Worm (Caenorhabditis elegans): ENCODE data around the gene ocr-1.

Gene ocr-1

DNA sequence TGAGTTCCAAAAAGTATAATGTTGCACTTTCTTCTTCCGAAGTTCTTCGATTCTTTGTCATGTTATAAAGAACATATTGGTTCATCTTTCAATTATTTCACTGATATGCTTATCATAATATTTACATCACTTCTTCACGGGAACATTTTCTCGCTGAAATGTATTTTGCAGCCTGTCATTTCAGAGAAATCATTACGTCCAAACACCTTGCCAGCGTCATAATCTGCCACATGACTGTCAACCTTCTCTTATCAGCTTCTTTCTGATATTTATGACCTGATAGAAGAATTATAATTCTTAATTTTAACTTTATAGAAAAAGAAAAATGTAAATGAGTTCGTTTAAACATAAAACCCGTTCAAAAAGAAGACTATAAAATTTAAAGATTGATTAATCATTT lies 37.9 kb downstream of the ocr-1 start:
- TF ChIP-seq hmg-1.1 (GFP tag; IDR thresholded peaks at IDR 0.05) (no peak), pqm-1 (tag; optimal IDR thresholded peaks at IDR 0.05) (peak; percentile 67), dve-1 (tag; optimal IDR thresholded peaks at IDR 0.05; ENCODE audit: insufficient read depth) (peak; percentile 96), F37D6.2 (tag; optimal IDR thresholded peaks at IDR 0.05) (no peak), lim-7 (GFP tag; IDR thresholded peaks at IDR 0.05) (no peak), ztf-11 (tag; optimal IDR thresholded peaks at IDR 0.05) (no peak), hlh-11 (tag; optimal IDR thresholded peaks at IDR 0.05) (peak; percentile 95), daf-16 (GFP tag; optimal IDR thresholded peaks at IDR 0.05) (peak in 1 of 2 experiments; percentile 77), daf-16 (tag; optimal IDR thresholded peaks at IDR 0.05) (peak; percentile 93), tag-97 (GFP tag; IDR thresholded peaks at IDR 0.05) (no peak), ZK546.5 (tag; optimal IDR thresholded peaks at IDR 0.05) (no peak), mep-1 (tag; optimal IDR thresholded peaks at IDR 0.05) (peak; percentile 33), lin-29 (GFP tag; IDR thresholded peaks at IDR 0.05) (no peak), madf-9 (GFP tag; conservative IDR thresholded peaks at IDR 0.05) (no peak), madf-5 (GFP tag; IDR thresholded peaks at IDR 0.05) (no peak), T20F7.1 (GFP tag; optimal IDR thresholded peaks at IDR 0.05) (peak; percentile 34), jun-1 (tag; optimal IDR thresholded peaks at IDR 0.05) (no peak), hlh-30 (tag; optimal IDR thresholded peaks at IDR 0.05; ENCODE audit: insufficient read depth) (peak; percentile 61), nhr-111 (GFP tag; optimal IDR thresholded peaks at IDR 0.05) (no peak), ama-1 (optimal IDR thresholded peaks at IDR 0.05) (no peak), mxl-3 (GFP tag; optimal IDR thresholded peaks at IDR 0.05) (no peak), arid-1 (GFP tag; conservative IDR thresholded peaks at IDR 0.05) (no peak), unc-130 (GFP tag; optimal IDR thresholded peaks at IDR 0.05) (no peak), F44E2.7 (GFP tag; IDR thresholded peaks at IDR 0.05) (no peak), Y48G9A.11 (GFP tag; IDR thresholded peaks at IDR 0.05) (no peak), nhr-102 (tag; optimal IDR thresholded peaks at IDR 0.05) (peak; percentile 88), pha-4 (GFP tag; IDR thresholded peaks at IDR 0.05) (no peak), pha-4 (tag; optimal IDR thresholded peaks at IDR 0.05) (no peak), nhr-77 (tag; optimal IDR thresholded peaks at IDR 0.05) (peak; percentile 70), skn-1 (tag; optimal IDR thresholded peaks at IDR 0.05) (no peak), daf-12 (tag; optimal IDR thresholded peaks at IDR 0.05) (no peak), nhr-48 (tag; optimal IDR thresholded peaks at IDR 0.05) (peak; percentile 83), tra-1 (GFP tag; IDR thresholded peaks at IDR 0.05) (peak; percentile 95), ZK337.2 (GFP tag; IDR thresholded peaks at IDR 0.05) (no peak), dmd-9 (GFP tag; IDR thresholded peaks at IDR 0.05) (no peak), Y105C5A.15 (GFP tag; IDR thresholded peaks at IDR 0.05) (no peak), attf-4 (tag; optimal IDR thresholded peaks at IDR 0.05) (no peak), Y75B8A.6 (GFP tag; IDR thresholded peaks at IDR 0.05) (no peak), snpc-1.2 (GFP tag; IDR thresholded peaks at IDR 0.05) (no peak), nhr-42 (GFP tag; IDR thresholded peaks at IDR 0.05) (no peak), nhr-11 (tag; optimal IDR thresholded peaks at IDR 0.05) (no peak), sdz-12 (GFP tag; optimal IDR thresholded peaks at IDR 0.05) (no peak), lin-1 (GFP tag; IDR thresholded peaks at IDR 0.05) (peak; percentile 90), dmd-6 (GFP tag; IDR thresholded peaks at IDR 0.05) (peak; percentile 99), spr-1 (tag; optimal IDR thresholded peaks at IDR 0.05) (no peak), nhr-6 (tag; optimal IDR thresholded peaks at IDR 0.05) (no peak), dmd-8 (GFP tag; IDR thresholded peaks at IDR 0.05) (no peak), ceh-20 (GFP tag; IDR thresholded peaks at IDR 0.05) (peak; percentile 69; the same call in 1 of the 2 replicates), nhr-41 (GFP tag; IDR thresholded peaks at IDR 0.05) (0 out of 2 replicates have a peak, but pooled peaks have one; percentile 54), nhr-28 (tag; optimal IDR thresholded peaks at IDR 0.05) (peak; percentile 82), mdt-29 (GFP tag; IDR thresholded peaks at IDR 0.05) (0 out of 2 replicates have a peak, but pooled peaks have one; percentile 31), ceh-82 (tag; optimal IDR thresholded peaks at IDR 0.05) (no peak), cey-2 (tag; optimal IDR thresholded peaks at IDR 0.05; ENCODE audit: borderline replicate concordance, insufficient read depth) (no peak)
